Fruit fly (Drosophila melanogaster): ENCODE measurements around the gene CG11382.
A peak's percentile ranks its signal among the peaks of the same experiment; 100 is the strongest.

Gene CG11382

DNA sequence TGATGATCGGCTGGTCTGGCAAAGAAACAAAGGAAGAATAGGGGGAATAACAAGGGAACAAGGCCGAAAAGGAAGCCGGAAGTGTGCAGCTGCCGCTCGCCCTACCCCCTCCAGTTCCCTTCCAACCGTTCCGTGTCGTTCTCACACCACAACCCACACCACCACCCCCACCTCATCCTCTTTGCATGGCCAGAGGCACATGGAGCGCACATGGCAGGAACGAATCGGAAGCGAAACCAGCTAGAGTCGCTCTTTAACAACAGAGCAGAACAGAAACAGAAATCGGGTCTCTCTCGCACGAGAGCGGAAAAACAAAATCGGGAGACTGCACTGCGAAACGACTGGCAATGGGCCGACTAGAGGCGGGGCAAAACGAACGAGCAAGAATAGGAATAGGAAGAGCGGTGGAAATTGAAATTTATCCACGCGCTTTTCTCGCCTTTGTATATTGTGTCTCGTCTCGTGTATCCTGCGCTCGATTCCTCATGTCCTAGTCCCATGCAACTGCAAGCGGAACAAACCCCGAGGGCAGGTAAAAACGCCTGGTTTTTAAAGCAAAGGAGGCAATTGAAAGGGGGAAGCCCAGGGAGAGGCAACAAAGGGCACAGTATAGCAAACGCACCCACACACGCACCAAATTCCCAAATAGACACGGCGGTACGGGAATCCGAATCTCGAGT, 22.9 kb downstream of the CG11382 start:
- peak; percentile 98 for TF ChIP-seq Mnt (GFP tag; optimal IDR thresholded peaks at IDR 0.05)
- TF ChIP-seq CG33017 (tag; optimal IDR thresholded peaks at IDR 0.05): no peak

- TF ChIP-seq CG7045 (GFP tag; optimal IDR thresholded peaks at IDR 0.05) (no peak), CG12768 (GFP tag; optimal IDR thresholded peaks at IDR 0.05) (no peak)
Observed at dm6 chrX:1233989-1234388, 24.2 kb downstream of the CG11382 start.

DNA sequence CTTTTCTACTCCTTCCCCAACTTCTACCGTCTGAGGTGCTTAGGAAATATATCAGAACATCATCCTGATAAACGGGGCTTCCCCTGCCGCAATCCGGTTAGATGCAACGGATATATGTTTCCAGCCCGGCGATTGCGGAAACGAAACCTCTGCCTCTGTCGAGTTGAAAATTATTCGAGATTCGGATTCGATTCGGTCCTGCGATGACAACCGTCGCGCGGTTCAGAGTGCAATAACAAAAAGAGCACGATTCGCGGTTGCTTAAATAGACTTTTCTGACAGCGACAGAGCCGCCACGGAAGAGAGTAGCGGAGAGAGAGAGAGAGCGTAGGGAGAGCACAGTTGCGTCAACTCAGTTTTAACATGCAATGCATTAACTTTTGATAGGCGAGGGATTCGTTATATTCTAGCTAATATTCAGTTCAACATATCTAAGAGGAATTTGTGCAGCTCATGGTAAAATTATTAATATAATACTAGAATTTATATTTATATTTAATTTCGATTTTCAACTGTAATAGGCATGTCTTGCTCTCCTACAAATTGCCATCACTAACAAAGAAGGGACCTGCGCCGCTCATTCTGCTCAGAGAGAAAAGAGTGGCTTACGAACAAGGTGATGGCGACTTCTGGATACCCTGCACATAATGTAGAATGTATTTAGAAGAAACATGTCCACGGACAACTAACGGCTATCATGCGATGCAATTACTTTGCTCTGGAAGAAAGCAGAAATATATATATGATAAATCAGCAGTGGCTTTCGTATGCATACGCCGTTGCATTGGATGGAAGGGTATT, 25.2 kb downstream of the CG11382 start:
- peak; percentile 76 for TF ChIP-seq Hr96 (GFP tag; optimal IDR thresholded peaks at IDR 0.05)
- peak; percentile 83 for TF ChIP-seq CG14711 (tag; optimal IDR thresholded peaks at IDR 0.05)
- TF ChIP-seq Mnt (GFP tag; optimal IDR thresholded peaks at IDR 0.05): peak; percentile 68
- TF ChIP-seq tj (GFP tag; optimal IDR thresholded peaks at IDR 0.05): no peak
- TF ChIP-seq CG12768 (GFP tag; optimal IDR thresholded peaks at IDR 0.05): peak; percentile 69
- TF ChIP-seq cic (GFP tag; optimal IDR thresholded peaks at IDR 0.05): peak; percentile 51
- TF ChIP-seq CG33017 (tag; optimal IDR thresholded peaks at IDR 0.05): peak; percentile 77
- TF ChIP-seq kay (GFP tag; ENCODE audit: borderline replicate concordance): peak; percentile 84
- TF ChIP-seq CG7045 (GFP tag; optimal IDR thresholded peaks at IDR 0.05): peak; percentile 57
- TF ChIP-seq Crg-1 (GFP tag; optimal IDR thresholded peaks at IDR 0.05): peak; percentile 32
- peak; percentile 87 for TF ChIP-seq CG7101 (tag; optimal IDR thresholded peaks at IDR 0.05)
- peak; percentile 72 for TF ChIP-seq CG11617 (GFP tag; optimal IDR thresholded peaks at IDR 0.05)
- TF ChIP-seq cnc (optimal IDR thresholded peaks at IDR 0.05): no peak
- TF ChIP-seq toe (GFP tag; optimal IDR thresholded peaks at IDR 0.05): peak; percentile 55
- TF ChIP-seq pad (GFP tag; optimal IDR thresholded peaks at IDR 0.05): peak; percentile 79
- TF ChIP-seq CG5204 (GFP tag; optimal IDR thresholded peaks at IDR 0.05): peak; percentile 62
- peak; percentile 96 for TF ChIP-seq bab1 (GFP tag; optimal IDR thresholded peaks at IDR 0.05)
- TF ChIP-seq Clk (GFP tag; optimal IDR thresholded peaks at IDR 0.05): peak; percentile 1
- TF ChIP-seq ovo (GFP tag; optimal IDR thresholded peaks at IDR 0.05): peak; percentile 50
- peak; percentile 51 for TF ChIP-seq CG1620 (GFP tag; optimal IDR thresholded peaks at IDR 0.05)

dm6 chrX:1235618-1236006, 25.8 kb downstream of the CG11382 start:
- TF ChIP-seq tj (GFP tag; optimal IDR thresholded peaks at IDR 0.05) (peak; percentile 97), toe (GFP tag; optimal IDR thresholded peaks at IDR 0.05) (no peak)

dm6 chrX:1236475-1236874, 26.7 kb downstream of the CG11382 start, which contains the start of gene CG3638:
Gene CG3638 (minus strand): TSS chrX:1236684.
- TF ChIP-seq Hr96 (GFP tag; optimal IDR thresholded peaks at IDR 0.05): no peak
- peak; percentile 64 for TF ChIP-seq CG1620 (GFP tag; optimal IDR thresholded peaks at IDR 0.05)
- peak; percentile 76 for TF ChIP-seq ovo (GFP tag; optimal IDR thresholded peaks at IDR 0.05)
- no peak for TF ChIP-seq CG7045 (GFP tag; optimal IDR thresholded peaks at IDR 0.05)
- TF ChIP-seq pad (GFP tag; optimal IDR thresholded peaks at IDR 0.05): peak; percentile 31
- TF ChIP-seq CG7101 (tag; optimal IDR thresholded peaks at IDR 0.05): peak; percentile 11
- no peak for TF ChIP-seq Clk (GFP tag; optimal IDR thresholded peaks at IDR 0.05)
- TF ChIP-seq CG5204 (GFP tag; optimal IDR thresholded peaks at IDR 0.05): no peak
- no peak for TF ChIP-seq tj (GFP tag; optimal IDR thresholded peaks at IDR 0.05)
- TF ChIP-seq Mnt (GFP tag; optimal IDR thresholded peaks at IDR 0.05): peak; percentile 52
- TF ChIP-seq bab1 (GFP tag; optimal IDR thresholded peaks at IDR 0.05): peak; percentile 74
- no peak for TF ChIP-seq CG12768 (GFP tag; optimal IDR thresholded peaks at IDR 0.05)
- no peak for TF ChIP-seq toe (GFP tag; optimal IDR thresholded peaks at IDR 0.05)

DNA sequence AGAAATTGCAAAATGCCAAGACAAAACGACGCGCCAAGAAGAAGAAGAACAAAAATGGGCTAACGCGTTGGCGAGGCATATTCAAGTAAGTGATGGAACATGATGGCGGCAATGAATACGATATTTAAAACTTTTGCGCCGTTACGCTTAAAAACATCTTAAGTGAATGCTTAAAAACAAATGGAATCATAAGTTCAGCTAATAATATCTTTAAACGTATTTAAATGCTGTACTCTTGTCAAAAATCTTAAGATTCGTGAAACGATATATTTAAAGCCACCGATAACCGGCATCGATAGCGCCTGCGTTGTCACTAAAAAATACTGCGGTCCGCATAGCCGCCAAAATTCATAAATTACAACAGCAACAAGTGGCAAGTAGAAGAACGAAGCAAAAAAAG, 30.1 kb downstream of the CG11382 start, which contains the start of gene CG11403:
Gene CG11403 (minus strand): TSS at position 53 of the 400 bp plus-strand sequence.
- peak; percentile 34 for TF ChIP-seq CG14711 (tag; optimal IDR thresholded peaks at IDR 0.05)
- no peak for TF ChIP-seq Mnt (GFP tag; optimal IDR thresholded peaks at IDR 0.05)
- peak; percentile 8 for TF ChIP-seq CG7101 (tag; optimal IDR thresholded peaks at IDR 0.05)
- peak; percentile 31 for TF ChIP-seq CG11617 (GFP tag; optimal IDR thresholded peaks at IDR 0.05)
- no peak for TF ChIP-seq Hr96 (GFP tag; optimal IDR thresholded peaks at IDR 0.05)
- no peak for TF ChIP-seq cic (GFP tag; optimal IDR thresholded peaks at IDR 0.05)
- peak; percentile 23 for TF ChIP-seq toe (GFP tag; optimal IDR thresholded peaks at IDR 0.05)
- peak; percentile 27 for TF ChIP-seq ovo (GFP tag; optimal IDR thresholded peaks at IDR 0.05)
- peak; percentile 21 for TF ChIP-seq tj (GFP tag; optimal IDR thresholded peaks at IDR 0.05)
- TF ChIP-seq CG1620 (GFP tag; optimal IDR thresholded peaks at IDR 0.05): peak; percentile 50
- peak; percentile 18 for TF ChIP-seq Crg-1 (GFP tag; optimal IDR thresholded peaks at IDR 0.05)
- peak; percentile 50 for TF ChIP-seq bab1 (GFP tag; optimal IDR thresholded peaks at IDR 0.05)

dm6 chrX:1242049-1242448, 32.3 kb downstream of the CG11382 start:
- TF ChIP-seq toe (GFP tag; optimal IDR thresholded peaks at IDR 0.05): no peak
- no peak for TF ChIP-seq Clk (GFP tag; optimal IDR thresholded peaks at IDR 0.05)
- TF ChIP-seq CG14711 (tag; optimal IDR thresholded peaks at IDR 0.05): no peak
- TF ChIP-seq bab1 (GFP tag; optimal IDR thresholded peaks at IDR 0.05): no peak
- TF ChIP-seq pad (GFP tag; optimal IDR thresholded peaks at IDR 0.05): no peak
- TF ChIP-seq tj (GFP tag; optimal IDR thresholded peaks at IDR 0.05): no peak
- TF ChIP-seq Crg-1 (GFP tag; optimal IDR thresholded peaks at IDR 0.05): no peak
- TF ChIP-seq CG33017 (tag; optimal IDR thresholded peaks at IDR 0.05): no peak
- TF ChIP-seq CG7101 (tag; optimal IDR thresholded peaks at IDR 0.05): no peak
- no peak for TF ChIP-seq kay (GFP tag; ENCODE audit: borderline replicate concordance)
- TF ChIP-seq CG7045 (GFP tag; optimal IDR thresholded peaks at IDR 0.05): no peak
- TF ChIP-seq CG11617 (GFP tag; optimal IDR thresholded peaks at IDR 0.05): no peak
- no peak for TF ChIP-seq Mnt (GFP tag; optimal IDR thresholded peaks at IDR 0.05)
